Worm (Caenorhabditis elegans): ENCODE data around the gene col-110.

- no peak for TF ChIP-seq hlh-13 (GFP tag; optimal IDR thresholded peaks at IDR 0.05)
- no peak for TF ChIP-seq dve-1 (tag; optimal IDR thresholded peaks at IDR 0.05)
- no peak for TF ChIP-seq mec-3 (tag; optimal IDR thresholded peaks at IDR 0.05; ENCODE audit: borderline replicate concordance)
- no peak for TF ChIP-seq nhr-11 (tag; optimal IDR thresholded peaks at IDR 0.05)
- no peak for TF ChIP-seq ama-1 (optimal IDR thresholded peaks at IDR 0.05)
- TF ChIP-seq sdc-2 (tag; optimal IDR thresholded peaks at IDR 0.05) = no peak
These were observed 807 bp downstream of the col-110 start for ce11 chrIV:4608661-4609060.

Data from whole organism, late embryonic.